Worm (Caenorhabditis elegans) whole organism, L1 larva: ENCODE results near the gene str-97.

Experiments
- C04F5.9 ChIP-seq: sonication (generic microtip); optimal IDR thresholded peaks from 2 replicates; lab custom pipeline; 2016; ENCODE audit warnings: missing genetic modification characterization, missing compliant biosample characterization
- C34B4.2 ChIP-seq: sonication (generic microtip); optimal IDR thresholded peaks from 2 replicates; lab custom pipeline; 2017; ENCODE audit warnings: mild to moderate bottlenecking, missing genetic modification characterization, missing compliant biosample characterization
- Y116A8C.19 ChIP-seq: sonication (generic microtip); optimal IDR thresholded peaks from 2 replicates; lab custom pipeline; 2016; ENCODE audit warnings: missing compliant biosample characterization, missing genetic modification characterization, borderline replicate concordance
- aha-1 ChIP-seq: fragments of 150-350 bp; optimal IDR thresholded peaks from 2 replicates; lab custom pipeline; 2014; ENCODE audit warnings: missing biosample characterization, missing genetic modification characterization
- ceh-8 ChIP-seq: fragments of 200-800 bp; sonication (Bioruptor generic); optimal IDR thresholded peaks from 2 replicates; lab custom pipeline; 2018; ENCODE audit warnings: mild to moderate bottlenecking, missing genetic modification characterization, moderate library complexity, missing compliant biosample characterization
- ceh-88 ChIP-seq: fragments of 200-800 bp; sonication (Bioruptor generic); IDR thresholded peaks from 2 replicates; pipeline ENCODE4 v1.3.6; 2022; ENCODE audit warnings: missing genetic modification characterization, missing compliant biosample characterization
- ceh-90 ChIP-seq: sonication (generic microtip); optimal IDR thresholded peaks from 2 replicates; lab custom pipeline; 2016; ENCODE audit warnings: missing genetic modification characterization, missing compliant biosample characterization
- dpl-1 ChIP-seq, 3 experiments: fragments of 150-350 bp in 2 of 3; sonication (generic microtip) in 1 of 3; optimal IDR thresholded peaks; 2 replicates each; lab custom pipeline; 2014 to 2017; ENCODE audit warnings: missing biosample characterization in 3 of 3, missing genetic modification characterization in 3 of 3, missing genetic modification reagents in 3 of 3
- dsc-1 ChIP-seq: sonication (generic microtip); optimal IDR thresholded peaks from 2 replicates; lab custom pipeline; 2016; ENCODE audit warnings: mild to moderate bottlenecking, missing genetic modification characterization, missing compliant biosample characterization
- egl-13 ChIP-seq: sonication (generic microtip); optimal IDR thresholded peaks from 2 replicates; lab custom pipeline; 2016; ENCODE audit warnings: missing genotype, missing genetic modification reagents, missing genetic modification characterization, missing compliant biosample characterization
- egl-27 ChIP-seq, 2 experiments: fragments of 150-350 bp in 1 of 2; sonication (generic microtip); optimal IDR thresholded peaks; 3 replicates each; lab custom pipeline; 2017 to 2018; ENCODE audit warnings: missing biosample characterization in 2 of 2, missing genetic modification characterization in 2 of 2, missing genetic modification reagents in 2 of 2
- elt-2 ChIP-seq: sonication (generic microtip); optimal IDR thresholded peaks from 2 replicates; lab custom pipeline; 2016; ENCODE audit warnings: missing genetic modification characterization, mild to moderate bottlenecking, inconsistent platforms, missing compliant biosample characterization, missing genetic modification reagents
- elt-3 ChIP-seq, 6 experiments: fragments of 150-350 bp in 1 of 6; sonication (generic microtip); optimal IDR thresholded peaks; 2 replicates each; lab custom pipeline; 2017 to 2018; ENCODE audit warnings: missing biosample characterization in 6 of 6, missing genetic modification characterization in 6 of 6, inconsistent platforms in 1 of 6
- hlh-17 ChIP-seq: fragments of 200-800 bp; sonication (Bioruptor generic); optimal IDR thresholded peaks from 2 replicates; lab custom pipeline; 2018; ENCODE audit warnings: missing genetic modification characterization, mild to moderate bottlenecking, missing compliant biosample characterization, moderate library complexity, borderline replicate concordance
- hlh-4 ChIP-seq: sonication (generic microtip); optimal IDR thresholded peaks from 2 replicates; lab custom pipeline; 2016; ENCODE audit warnings: mild to moderate bottlenecking, missing genetic modification characterization, missing compliant biosample characterization
- isw-1 ChIP-seq: fragments of 200-800 bp; sonication (Bioruptor generic); IDR thresholded peaks from 2 replicates; pipeline ENCODE4 v1.3.6; 2022; ENCODE audit warnings: missing genetic modification characterization, missing compliant biosample characterization
- jun-1 ChIP-seq: fragments of 150-350 bp; optimal IDR thresholded peaks from 2 replicates; lab custom pipeline; 2014; ENCODE audit warnings: missing biosample characterization, missing genetic modification reagents, missing genetic modification characterization
- lin-15B ChIP-seq: fragments of 150-350 bp; sonication (generic microtip); optimal IDR thresholded peaks from 3 replicates; lab custom pipeline; 2014; ENCODE audit warnings: missing biosample characterization, missing genetic modification characterization
- lin-35 ChIP-seq, 2 experiments: fragments of 150-350 bp; optimal IDR thresholded peaks; 2 replicates each; lab custom pipeline; 2014; ENCODE audit warnings: missing biosample characterization in 2 of 2, missing genetic modification characterization in 2 of 2, missing genetic modification reagents in 2 of 2
- mdl-1 ChIP-seq, 2 experiments: fragments of 150-350 bp; optimal IDR thresholded peaks; 2 replicates each; lab custom pipeline; 2014 to 2017; ENCODE audit warnings: missing biosample characterization in 2 of 2, missing genetic modification characterization in 2 of 2, inconsistent platforms in 1 of 2
- mep-1 ChIP-seq: fragments of 150-350 bp; optimal IDR thresholded peaks from 2 replicates; lab custom pipeline; 2014; ENCODE audit warnings: missing biosample characterization, missing genetic modification characterization
- nhr-12 ChIP-seq: sonication (generic microtip); optimal IDR thresholded peaks from 2 replicates; lab custom pipeline; 2017; ENCODE audit warnings: missing biosample characterization, missing genetic modification characterization
- nhr-20 ChIP-seq: sonication (generic microtip); optimal IDR thresholded peaks from 2 replicates; lab custom pipeline; 2016; ENCODE audit warnings: mild to moderate bottlenecking, missing genetic modification characterization, missing compliant biosample characterization
- nhr-28 ChIP-seq: fragments of 150-350 bp; optimal IDR thresholded peaks from 2 replicates; lab custom pipeline; 2014; ENCODE audit warnings: missing biosample characterization, missing genetic modification characterization
- nhr-77 ChIP-seq: fragments of 150-350 bp; optimal IDR thresholded peaks from 2 replicates; lab custom pipeline; 2014; ENCODE audit warnings: missing biosample characterization, missing genetic modification characterization
- nhr-90 ChIP-seq: sonication (generic microtip); optimal IDR thresholded peaks from 2 replicates; lab custom pipeline; 2016; ENCODE audit warnings: mild to moderate bottlenecking, missing genetic modification characterization, missing compliant biosample characterization; ENCODE audit not compliant: poor library complexity
- pag-3 ChIP-seq: sonication (generic microtip); optimal IDR thresholded peaks from 2 replicates; lab custom pipeline; 2017; ENCODE audit warnings: missing genetic modification characterization, mild to moderate bottlenecking, missing compliant biosample characterization, antibody characterized with exemption, borderline replicate concordance; ENCODE audit not compliant: insufficient read depth
- pqm-1 ChIP-seq: sonication (generic microtip); optimal IDR thresholded peaks from 3 replicates; lab custom pipeline; 2017; ENCODE audit warnings: missing biosample characterization, missing genetic modification characterization
- rnt-1 ChIP-seq: sonication (generic microtip); optimal IDR thresholded peaks from 2 replicates; lab custom pipeline; 2016; ENCODE audit warnings: mild to moderate bottlenecking, missing genetic modification characterization, moderate library complexity, missing compliant biosample characterization
- skn-1 ChIP-seq: fragments of 150-350 bp; optimal IDR thresholded peaks from 2 replicates; lab custom pipeline; 2014; ENCODE audit warnings: missing biosample characterization, missing genetic modification characterization
- sox-4 ChIP-seq: sonication (generic microtip); optimal IDR thresholded peaks from 2 replicates; lab custom pipeline; 2016; ENCODE audit warnings: missing genetic modification characterization, missing compliant biosample characterization
- sptf-1 ChIP-seq: fragments of 150-350 bp; optimal IDR thresholded peaks from 2 replicates; lab custom pipeline; 2014; ENCODE audit warnings: missing biosample characterization, missing genetic modification characterization
- tbx-2 ChIP-seq: sonication (generic microtip); optimal IDR thresholded peaks from 2 replicates; lab custom pipeline; 2016; ENCODE audit warnings: missing genetic modification characterization, missing compliant biosample characterization
- unc-130 ChIP-seq: fragments of 150-350 bp; optimal IDR thresholded peaks from 2 replicates; lab custom pipeline; 2017; ENCODE audit warnings: missing biosample characterization, missing genetic modification characterization, inconsistent platforms
- unc-86 ChIP-seq: sonication (generic microtip); optimal IDR thresholded peaks from 2 replicates; lab custom pipeline; 2016; ENCODE audit warnings: missing genetic modification characterization, missing compliant biosample characterization
- zag-1 ChIP-seq: fragments of 150-350 bp; optimal IDR thresholded peaks from 2 replicates; lab custom pipeline; 2014; ENCODE audit warnings: missing biosample characterization, missing genetic modification characterization
- ztf-11 ChIP-seq, 2 experiments: sonication (generic microtip); optimal IDR thresholded peaks; 2 replicates each; lab custom pipeline; 2016 to 2017; ENCODE audit warnings: missing genetic modification characterization in 2 of 2, missing biosample characterization in 1 of 2, missing compliant biosample characterization in 1 of 2

str-97 gene

ce11 chrV:16148805-16149204, 6.2 kb downstream of the str-97 start, which contains the start of gene F10A3.4:
Gene F10A3.4 (plus strand): TSS chrV:16149105.
- no peak for TF ChIP-seq zag-1 (tag; lab: Kevin White, UChicago)
- TF ChIP-seq nhr-12 (tag; lab: Kevin White, UChicago): no peak
- TF ChIP-seq elt-2 (tag; lab: Kevin White, UChicago): no peak
- no peak for TF ChIP-seq unc-86

- TF ChIP-seq ceh-88 (GFP tag; lab: Robert Waterston, UW): no peak
- no peak for TF ChIP-seq pag-3 (tag; lab: Kevin White, UChicago)
- no peak for TF ChIP-seq dsc-1
- no peak for TF ChIP-seq sox-4 (tag; lab: Kevin White, UChicago)
- no peak for TF ChIP-seq pqm-1 (tag; lab: Kevin White, UChicago)
- TF ChIP-seq jun-1 (tag; lab: Kevin White, UChicago): no peak
- TF ChIP-seq ceh-90 (tag; lab: Kevin White, UChicago): no peak
- no peak for TF ChIP-seq C34B4.2
- TF ChIP-seq aha-1 (tag; lab: Kevin White, UChicago): no peak
- TF ChIP-seq nhr-77 (tag; lab: Kevin White, UChicago): no peak
- no peak for TF ChIP-seq sptf-1 (tag; lab: Kevin White, UChicago)
- TF ChIP-seq lin-35 (GFP tag; optimal IDR thresholded peaks at IDR 0.05; lab: Kevin White, UChicago): no peak
- no peak for TF ChIP-seq isw-1
- TF ChIP-seq Y116A8C.19 (tag; lab: Kevin White, UChicago): no peak
These were observed 10.0 kb downstream of the str-97 start for ce11 chrV:16145009-16145408.

- no peak for TF ChIP-seq tbx-2 (tag; lab: Kevin White, UChicago)
- TF ChIP-seq nhr-77 (tag; lab: Kevin White, UChicago): no peak
- no peak for TF ChIP-seq ceh-90 (tag; lab: Kevin White, UChicago)
- peak; percentile 47 for TF ChIP-seq pqm-1 (tag; lab: Kevin White, UChicago)
- TF ChIP-seq nhr-90: no peak
- TF ChIP-seq elt-2 (tag; lab: Kevin White, UChicago): peak; percentile 80
- TF ChIP-seq nhr-20: peak; percentile 12
- no peak for TF ChIP-seq ztf-11 (tag; optimal IDR thresholded peaks at IDR 0.05; lab: Kevin White, UChicago)
- TF ChIP-seq aha-1 (tag; lab: Kevin White, UChicago): no peak
- TF ChIP-seq mdl-1 (tag; optimal IDR thresholded peaks at IDR 0.05; lab: Kevin White, UChicago): no peak
- no peak for TF ChIP-seq ceh-88 (GFP tag; lab: Robert Waterston, UW)
- no peak for TF ChIP-seq rnt-1 (tag; lab: Kevin White, UChicago)
These were observed 11.9 kb downstream of the str-97 start, which contains the start of gene fbxa-88 for ce11 chrV:16143066-16143581. Gene fbxa-88 (minus strand): TSS chrV:16143116.

- TF ChIP-seq nhr-28 (tag; lab: Kevin White, UChicago): no peak
- TF ChIP-seq hlh-17: no peak
- TF ChIP-seq elt-3 (tag; optimal IDR thresholded peaks at IDR 0.05; lab: Kevin White, UChicago): no peak
- TF ChIP-seq Y116A8C.19 (tag; lab: Kevin White, UChicago): no peak
- TF ChIP-seq C04F5.9: no peak
- no peak for TF ChIP-seq dpl-1 (GFP tag; optimal IDR thresholded peaks at IDR 0.05; lab: Kevin White, UChicago)
- no peak for TF ChIP-seq unc-130 (tag; lab: Kevin White, UChicago)
- no peak for TF ChIP-seq mep-1 (tag; lab: Kevin White, UChicago)
- TF ChIP-seq ceh-90 (tag; lab: Kevin White, UChicago): no peak
- TF ChIP-seq skn-1 (tag; lab: Kevin White, UChicago): no peak
- TF ChIP-seq C34B4.2: no peak
- TF ChIP-seq egl-27 (tag; optimal IDR thresholded peaks at IDR 0.05; lab: Kevin White, UChicago): no peak
- TF ChIP-seq jun-1 (tag; lab: Kevin White, UChicago): no peak
- no peak for TF ChIP-seq egl-13
- no peak for TF ChIP-seq ceh-8 (GFP tag; lab: Kevin White, UChicago)
- no peak for TF ChIP-seq lin-15B (tag; lab: Kevin White, UChicago)
- no peak for TF ChIP-seq hlh-4 (tag; lab: Kevin White, UChicago)
These were observed 12.6 kb downstream of the str-97 start, which contains the start of gene fbxa-18 for ce11 chrV:16142371-16142770. Gene fbxa-18 (plus strand): TSS chrV:16142671.
